Worm (Caenorhabditis elegans): ENCODE data around the gene C34C12.12.

C34C12.12 gene

ce11 chrIII:3469646-3470045, 16.7 kb downstream of the C34C12.12 start, which contains the start of gene smim-14:
TSS of gene smim-14 (minus strand) at chrIII:3469746.
- TF ChIP-seq mec-3 (tag; optimal IDR thresholded peaks at IDR 0.05; ENCODE audit: borderline replicate concordance) = no peak
- TF ChIP-seq ceh-6 (GFP tag; optimal IDR thresholded peaks at IDR 0.05) = no peak
- no peak for TF ChIP-seq nhr-11 (tag; optimal IDR thresholded peaks at IDR 0.05)
- TF ChIP-seq tbx-2 (tag; optimal IDR thresholded peaks at IDR 0.05) = no peak
- TF ChIP-seq dve-1 (tag; optimal IDR thresholded peaks at IDR 0.05) = no peak
- no peak for TF ChIP-seq ceh-34 (tag; optimal IDR thresholded peaks at IDR 0.05)
- TF ChIP-seq npax-4 (tag; optimal IDR thresholded peaks at IDR 0.05) = no peak

ce11 chrIII:3470433-3470832, 17.4 kb downstream of the C34C12.12 start:
- peak; percentile 80 for TF ChIP-seq unc-55 (GFP tag; optimal IDR thresholded peaks at IDR 0.05)
- TF ChIP-seq ztf-16 (tag; optimal IDR thresholded peaks at IDR 0.05) = no peak

ce11 chrIII:3470973-3471372, 18.0 kb downstream of the C34C12.12 start:
- TF ChIP-seq hlh-15 (tag; optimal IDR thresholded peaks at IDR 0.05) (no peak), unc-42 (tag; optimal IDR thresholded peaks at IDR 0.05) (no peak), C38D4.7 (GFP tag; optimal IDR thresholded peaks at IDR 0.05) (no peak), F13H6.1 (tag; optimal IDR thresholded peaks at IDR 0.05) (no peak), ceh-19 (GFP tag; optimal IDR thresholded peaks at IDR 0.05) (no peak)

- peak; percentile 71 for TF ChIP-seq ref-2 (tag; optimal IDR thresholded peaks at IDR 0.05)
- no peak for TF ChIP-seq lim-6 (tag; optimal IDR thresholded peaks at IDR 0.05)
- no peak for TF ChIP-seq gmeb-2 (tag; optimal IDR thresholded peaks at IDR 0.05)
- TF ChIP-seq zip-5 (tag; optimal IDR thresholded peaks at IDR 0.05) = no peak
- TF ChIP-seq pqm-1 (tag; optimal IDR thresholded peaks at IDR 0.05) = no peak
- TF ChIP-seq syd-9 (tag; optimal IDR thresholded peaks at IDR 0.05) = no peak
- peak; percentile 44 for TF ChIP-seq pat-9 (tag; optimal IDR thresholded peaks at IDR 0.05)
- TF ChIP-seq ceh-31 (tag; optimal IDR thresholded peaks at IDR 0.05) = peak; percentile 64
- no peak for TF ChIP-seq unc-3 (GFP tag; conservative IDR thresholded peaks at IDR 0.05)
- no peak for TF ChIP-seq unc-3 (tag; optimal IDR thresholded peaks at IDR 0.05)
- no peak for TF ChIP-seq tbx-7 (tag; optimal IDR thresholded peaks at IDR 0.05)
- TF ChIP-seq sox-4 (tag; optimal IDR thresholded peaks at IDR 0.05) = no peak
- no peak for TF ChIP-seq ceh-30 (tag; optimal IDR thresholded peaks at IDR 0.05)
- TF ChIP-seq F13H6.1 (tag; optimal IDR thresholded peaks at IDR 0.05) = peak; percentile 41
- TF ChIP-seq lin-11 (tag; optimal IDR thresholded peaks at IDR 0.05) = no peak
- peak; percentile 16 for TF ChIP-seq unc-42 (tag; optimal IDR thresholded peaks at IDR 0.05)
- no peak for TF ChIP-seq madf-2 (tag; optimal IDR thresholded peaks at IDR 0.05)
- no peak for TF ChIP-seq hlh-6 (tag; optimal IDR thresholded peaks at IDR 0.05)
- no peak for TF ChIP-seq ets-4 (tag; optimal IDR thresholded peaks at IDR 0.05)
- TF ChIP-seq K09A11.1 (tag; optimal IDR thresholded peaks at IDR 0.05; ENCODE audit: insufficient read depth) = no peak
- no peak for TF ChIP-seq Y22D7AL.16 (tag; optimal IDR thresholded peaks at IDR 0.05)
- TF ChIP-seq ceh-14 (tag; optimal IDR thresholded peaks at IDR 0.05) = no peak
- TF ChIP-seq ceh-18 (tag; optimal IDR thresholded peaks at IDR 0.05) = peak; percentile 64
- no peak for TF ChIP-seq unc-86 (tag; optimal IDR thresholded peaks at IDR 0.05)
- TF ChIP-seq ttx-3 (tag; optimal IDR thresholded peaks at IDR 0.05) = no peak
- peak; percentile 74 for TF ChIP-seq tbx-2 (tag; optimal IDR thresholded peaks at IDR 0.05)
- no peak for TF ChIP-seq fax-1 (tag; optimal IDR thresholded peaks at IDR 0.05)
- no peak for TF ChIP-seq ceh-6 (GFP tag; optimal IDR thresholded peaks at IDR 0.05)
- TF ChIP-seq sox-2 (GFP tag; IDR thresholded peaks at IDR 0.05) = no peak
- TF ChIP-seq ceh-2 (tag; optimal IDR thresholded peaks at IDR 0.05) = peak; percentile 47
- TF ChIP-seq ztf-16 (tag; optimal IDR thresholded peaks at IDR 0.05) = no peak
- TF ChIP-seq fkh-10 (GFP tag; optimal IDR thresholded peaks at IDR 0.05) = no peak
- TF ChIP-seq hlh-8 (tag; optimal IDR thresholded peaks at IDR 0.05) = no peak
- no peak for TF ChIP-seq ceh-19 (GFP tag; optimal IDR thresholded peaks at IDR 0.05)
- TF ChIP-seq che-1 (tag; optimal IDR thresholded peaks at IDR 0.05) = no peak
- no peak for TF ChIP-seq K02D7.2 (tag; optimal IDR thresholded peaks at IDR 0.05)
- TF ChIP-seq ceh-45 (GFP tag; IDR thresholded peaks at IDR 0.05) = no peak
- no peak for TF ChIP-seq ahr-1 (tag; optimal IDR thresholded peaks at IDR 0.05)
- TF ChIP-seq ceh-34 (tag; optimal IDR thresholded peaks at IDR 0.05) = peak; percentile 56
These were observed 18.5 kb downstream of the C34C12.12 start, which contains the start of gene rsu-1 for ce11 chrIII:3471403-3472053. TSS of gene rsu-1 (plus strand) at chrIII:3472003.

All from whole organism, late embryonic.